Fruit fly (Drosophila melanogaster): ENCODE results near the gene Gmd.

The Gmd gene

DNA sequence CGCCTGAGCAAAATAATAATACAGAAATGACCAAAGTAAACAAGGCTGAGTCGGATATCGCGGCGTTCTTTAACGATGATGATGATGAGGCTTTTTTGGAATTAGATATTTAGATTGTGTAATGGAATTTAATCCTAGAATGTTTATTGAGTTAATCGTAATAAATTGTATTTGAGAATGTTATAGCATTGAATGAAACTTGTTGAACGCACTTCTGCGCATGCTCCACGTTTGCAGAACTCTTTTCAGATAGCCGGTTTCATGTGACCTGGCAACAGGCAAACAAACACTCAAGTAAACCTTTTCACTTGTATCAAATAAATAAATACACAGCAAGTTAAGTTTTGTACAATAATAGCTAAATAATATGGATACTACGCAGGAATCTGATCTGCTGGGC, 18.7 kb downstream of the Gmd start, which contains the start of gene CG34124:
Gene CG34124 (plus strand): TSS at position 301 of the 400 bp plus-strand sequence.
- TF ChIP-seq Myb (GFP tag; optimal IDR thresholded peaks at IDR 0.05) (no peak), tap (tag; optimal IDR thresholded peaks at IDR 0.05) (no peak)

DNA sequence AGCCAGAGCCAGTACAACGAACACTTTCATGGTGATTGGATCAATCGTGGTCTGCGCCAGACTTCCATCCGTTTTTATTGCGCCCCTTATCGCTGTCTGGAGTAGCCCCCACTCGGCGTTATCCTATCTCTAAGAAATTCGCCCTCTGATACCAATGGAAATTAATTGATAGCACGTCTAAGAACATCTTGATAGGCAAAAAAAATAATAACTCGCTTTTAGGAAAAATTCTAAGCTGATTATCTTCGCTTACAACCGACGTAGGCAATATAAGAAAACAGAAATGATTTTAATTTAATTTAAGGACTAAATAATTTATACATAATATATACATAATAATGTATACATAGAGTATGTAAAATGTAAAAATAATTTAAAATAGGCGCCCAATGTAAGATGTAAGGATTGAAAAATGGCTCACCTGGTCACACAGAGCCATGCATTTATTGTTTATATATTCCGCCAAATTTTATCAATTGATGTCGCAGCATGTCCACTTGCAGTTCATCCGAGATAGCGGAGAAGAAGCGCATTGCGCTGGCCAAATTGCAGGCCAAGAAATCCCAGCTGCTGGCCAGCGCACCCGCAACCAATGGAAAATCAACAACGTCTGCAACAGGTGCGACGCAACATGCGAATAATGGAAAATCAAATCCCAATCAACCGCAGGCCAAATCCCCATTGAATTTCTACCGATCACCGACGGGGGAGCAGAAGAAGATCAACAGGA, 21.6 kb downstream of the Gmd start, which contains the start of the genes Jon25Bi and Marcal1:
Gene Jon25Bi (minus strand): TSS at position 51 of the 730 bp plus-strand sequence.
Gene Marcal1 (plus strand): TSS at position 416 of the 730 bp plus-strand sequence.
- TF ChIP-seq E2f2 (GFP tag; IDR thresholded peaks at IDR 0.05) = peak; percentile 82
- TF ChIP-seq CG11085 (GFP tag; IDR thresholded peaks at IDR 0.05) = no peak
- peak; percentile 50; the same call in 1 of the 2 replicates for TF ChIP-seq amos (GFP tag; IDR thresholded peaks at IDR 0.05; ENCODE audit: partially characterized antibody)
- TF ChIP-seq CG13424 (tag; optimal IDR thresholded peaks at IDR 0.05) = no peak
- TF ChIP-seq YL-1 (GFP tag; optimal IDR thresholded peaks at IDR 0.05) = peak; percentile 4
- no peak for TF ChIP-seq Tbp (GFP tag; optimal IDR thresholded peaks at IDR 0.05)
- 0 out of 3 replicates have a peak, but pooled peaks have one; percentile 26 for TF ChIP-seq CG34224 (GFP tag; IDR thresholded peaks at IDR 0.05; ENCODE audit: partially characterized antibody)
- TF ChIP-seq CG17359 (tag; optimal IDR thresholded peaks at IDR 0.05) = no peak
- TF ChIP-seq Lhr (GFP tag; optimal IDR thresholded peaks at IDR 0.05) = no peak
- peak; percentile 0 for TF ChIP-seq MESR4 (GFP tag; optimal IDR thresholded peaks at IDR 0.05)
- TF ChIP-seq mam (GFP tag; optimal IDR thresholded peaks at IDR 0.05) = no peak
- peak; percentile 29; the same call in 1 of the 2 replicates for TF ChIP-seq Bgb (GFP tag; IDR thresholded peaks at IDR 0.05; ENCODE audit: partially characterized antibody)
- peak; percentile 55 for TF ChIP-seq stwl (tag; optimal IDR thresholded peaks at IDR 0.05)
- peak; percentile 36 for TF ChIP-seq gfzf (GFP tag; optimal IDR thresholded peaks at IDR 0.05)
- no peak for TF ChIP-seq fd96Cb (tag; optimal IDR thresholded peaks at IDR 0.05)
- TF ChIP-seq CTCF (GFP tag; optimal IDR thresholded peaks at IDR 0.05) = peak; percentile 34
- 0 out of 4 replicates have a peak, but pooled peaks have one; percentile 35 for TF ChIP-seq chinmo (GFP tag; IDR thresholded peaks at IDR 0.05; ENCODE audit: partially characterized antibody)
- TF ChIP-seq kah (GFP tag; optimal IDR thresholded peaks at IDR 0.05) = peak; percentile 50
- TF ChIP-seq Adf1 (GFP tag; IDR thresholded peaks at IDR 0.05) = no peak
- TF ChIP-seq exex (tag; optimal IDR thresholded peaks at IDR 0.05) = peak; percentile 71
- no peak for TF ChIP-seq Antp (GFP tag; optimal IDR thresholded peaks at IDR 0.05)
- no peak for TF ChIP-seq ind (GFP tag; optimal IDR thresholded peaks at IDR 0.05)
- TF ChIP-seq Sox100B (GFP tag; optimal IDR thresholded peaks at IDR 0.05) = no peak
- TF ChIP-seq grn (GFP tag; optimal IDR thresholded peaks at IDR 0.05) = peak; percentile 44
- peak; percentile 61 for TF ChIP-seq Dp (GFP tag; optimal IDR thresholded peaks at IDR 0.05)
- peak; percentile 75 for TF ChIP-seq scrt (GFP tag; optimal IDR thresholded peaks at IDR 0.05)
- TF ChIP-seq insv (GFP tag; optimal IDR thresholded peaks at IDR 0.05) = no peak
- TF ChIP-seq CG9797 (GFP tag; optimal IDR thresholded peaks at IDR 0.05) = peak; percentile 43
- TF ChIP-seq pzg (GFP tag; optimal IDR thresholded peaks at IDR 0.05) = peak; percentile 21
- peak in 1 of 2 experiments; percentile 65 for TF ChIP-seq crp (GFP tag; optimal IDR thresholded peaks at IDR 0.05)
- peak; percentile 80 for TF ChIP-seq MBD-R2 (GFP tag; IDR thresholded peaks at IDR 0.05)

dm6 chr2L:4953086-4953570, 23.7 kb downstream of the Gmd start, which contains the start of gene Jon25Bii:
Jon25Bii (minus strand) TSS chr2L:4953136.
- TF ChIP-seq mirr (GFP tag; optimal IDR thresholded peaks at IDR 0.05) (peak; percentile 80), Sox102F (GFP tag; optimal IDR thresholded peaks at IDR 0.05) (no peak), exex (tag; optimal IDR thresholded peaks at IDR 0.05) (peak; percentile 92), vnd (GFP tag; IDR thresholded peaks at IDR 0.05; ENCODE audit: partially characterized antibody) (peak; percentile 36; the same call in 1 of the 3 replicates), CG6175 (GFP tag; IDR thresholded peaks at IDR 0.05) (peak; percentile 8; the same call in 1 of the 3 replicates), Hey (tag; optimal IDR thresholded peaks at IDR 0.05) (peak; percentile 77), sug (tag; optimal IDR thresholded peaks at IDR 0.05) (peak; percentile 70), Dad (GFP tag; optimal IDR thresholded peaks at IDR 0.05) (no peak), Oli (tag; optimal IDR thresholded peaks at IDR 0.05) (no peak), D19B (GFP tag; optimal IDR thresholded peaks at IDR 0.05) (peak; percentile 41), CG4707 (GFP tag; optimal IDR thresholded peaks at IDR 0.05) (no peak), Optix (GFP tag; IDR thresholded peaks at IDR 0.05) (no peak), abd-A (tag; optimal IDR thresholded peaks at IDR 0.05) (no peak), cwo (GFP tag; optimal IDR thresholded peaks at IDR 0.05) (peak; percentile 9), grn (GFP tag; optimal IDR thresholded peaks at IDR 0.05) (peak; percentile 84), br (optimal IDR thresholded peaks at IDR 0.05) (no peak)

All from whole organism, embryonic.